3 worm cellular contexts compared by ENCODE assay signal in the genomic region with DNA sequence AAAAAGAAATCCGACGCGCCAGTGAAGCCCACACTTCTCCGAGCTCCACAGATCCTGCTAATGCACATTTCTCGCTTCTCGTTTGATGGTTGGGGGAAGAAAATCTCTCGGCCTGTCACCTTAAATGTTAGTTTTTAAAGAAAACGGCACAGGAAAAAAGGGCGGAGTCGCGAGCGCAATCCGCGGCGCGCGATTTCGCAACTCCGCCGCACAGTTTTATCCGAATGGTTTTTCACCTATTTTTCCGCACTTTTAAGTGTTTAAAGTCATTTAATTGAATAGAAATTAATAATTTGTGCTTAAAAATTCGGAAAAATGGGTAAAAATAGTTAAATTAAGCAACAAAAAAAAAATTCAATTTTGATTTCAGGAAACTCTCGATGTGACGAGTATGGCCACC.
TF ChIP-seq lines count a peak whose summit lies in the region.

No protein-coding gene starts in this region.

TF ChIP-seq in whole organism, L4 larva, 104 proteins besides CTCF, POLR2A, EP300 and RAD21 (continued from another document and continues in another):
- TF ChIP-seq duxl-1 (tag; optimal IDR thresholded peaks at IDR 0.05; lab: Kevin White, UChicago; ENCODE audit: poor library complexity) (no peak), fos-1 (tag; optimal IDR thresholded peaks at IDR 0.05; lab: Kevin White, UChicago) (no peak), ztf-11 (tag; optimal IDR thresholded peaks at IDR 0.05; lab: Kevin White, UChicago) (no peak), T20F7.1 (GFP tag; optimal IDR thresholded peaks at IDR 0.05; lab: Kevin White, UChicago) (no peak), zip-11 (GFP tag; IDR thresholded peaks at IDR 0.05; lab: Robert Waterston, UW) (no peak), hmg-1.1 (GFP tag; IDR thresholded peaks at IDR 0.05; lab: Robert Waterston, UW) (0 out of 2 replicates have a peak, but pooled peaks have one; percentile 15), mes-2 (tag; optimal IDR thresholded peaks at IDR 0.05; lab: Kevin White, UChicago; ENCODE audit: poor library complexity, severe bottlenecking) (peak; percentile 75), egl-43 (GFP tag; IDR thresholded peaks at IDR 0.05; lab: Robert Waterston, UW) (no peak), rbr-2 (tag; optimal IDR thresholded peaks at IDR 0.05; lab: Kevin White, UChicago) (no peak), lin-39 (tag; optimal IDR thresholded peaks at IDR 0.05; lab: Kevin White, UChicago) (no peak), aly-2 (tag; optimal IDR thresholded peaks at IDR 0.05; lab: Kevin White, UChicago) (no peak), ctbp-1 (GFP tag; IDR thresholded peaks at IDR 0.05; lab: Robert Waterston, UW) (no peak), nhr-10 (tag; optimal IDR thresholded peaks at IDR 0.05; lab: Kevin White, UChicago) (no peak), daf-16 (GFP tag; optimal IDR thresholded peaks at IDR 0.05; lab: Kevin White, UChicago) (no peak), daf-16 (tag; optimal IDR thresholded peaks at IDR 0.05; lab: Kevin White, UChicago) (no peak), lin-13 (GFP tag; optimal IDR thresholded peaks at IDR 0.05; lab: Kevin White, UChicago) (no peak), ZK337.2 (GFP tag; IDR thresholded peaks at IDR 0.05; lab: Robert Waterston, UW) (0 out of 2 replicates have a peak, but pooled peaks have one; percentile 18), nhr-111 (GFP tag; optimal IDR thresholded peaks at IDR 0.05; lab: Kevin White, UChicago) (no peak), mdl-1 (tag; optimal IDR thresholded peaks at IDR 0.05; lab: Kevin White, UChicago) (no peak), tag-97 (GFP tag; IDR thresholded peaks at IDR 0.05; lab: Robert Waterston, UW) (no peak), skn-1 (tag; optimal IDR thresholded peaks at IDR 0.05; lab: Kevin White, UChicago) (no peak), pha-4 (GFP tag; IDR thresholded peaks at IDR 0.05; lab: Robert Waterston, UW) (0 out of 2 replicates have a peak, but pooled peaks have one; percentile 22), pha-4 (tag; optimal IDR thresholded peaks at IDR 0.05; lab: Kevin White, UChicago) (no peak), nhr-28 (tag; optimal IDR thresholded peaks at IDR 0.05; lab: Kevin White, UChicago) (no peak), dmd-9 (GFP tag; IDR thresholded peaks at IDR 0.05; lab: Robert Waterston, UW) (no peak), egl-27 (tag; optimal IDR thresholded peaks at IDR 0.05; lab: Kevin White, UChicago) (no peak), F49E8.2 (tag; optimal IDR thresholded peaks at IDR 0.05; lab: Kevin White, UChicago; ENCODE audit: borderline replicate concordance) (no peak), nhr-42 (GFP tag; IDR thresholded peaks at IDR 0.05; lab: Robert Waterston, UW) (no peak), F44E2.7 (GFP tag; IDR thresholded peaks at IDR 0.05; lab: Robert Waterston, UW) (no peak), lim-7 (GFP tag; IDR thresholded peaks at IDR 0.05; lab: Robert Waterston, UW) (no peak), hif-1 (tag; optimal IDR thresholded peaks at IDR 0.05; lab: Kevin White, UChicago) (peak in 1 of 2 experiments; percentile 39), unc-39 (tag; optimal IDR thresholded peaks at IDR 0.05; lab: Kevin White, UChicago) (no peak), attf-4 (tag; optimal IDR thresholded peaks at IDR 0.05; lab: Kevin White, UChicago) (no peak), lsy-2 (tag; optimal IDR thresholded peaks at IDR 0.05; lab: Kevin White, UChicago) (peak in 1 of 2 experiments; percentile 29), ama-1 (optimal IDR thresholded peaks at IDR 0.05; lab: Kevin White, UChicago) (no peak), gei-8 (GFP tag; optimal IDR thresholded peaks at IDR 0.05; lab: Kevin White, UChicago) (no peak), ceh-28 (tag; optimal IDR thresholded peaks at IDR 0.05; lab: Kevin White, UChicago) (no peak), ceh-82 (tag; optimal IDR thresholded peaks at IDR 0.05; lab: Kevin White, UChicago) (no peak), daf-12 (tag; optimal IDR thresholded peaks at IDR 0.05; lab: Kevin White, UChicago) (no peak), F10B5.3 (tag; optimal IDR thresholded peaks at IDR 0.05; lab: Kevin White, UChicago) (no peak), dpl-1 (GFP tag; optimal IDR thresholded peaks at IDR 0.05; lab: Kevin White, UChicago) (peak; percentile 27), set-16 (GFP tag; IDR thresholded peaks at IDR 0.05; lab: Robert Waterston, UW) (peak; percentile 35), Y75B8A.6 (GFP tag; IDR thresholded peaks at IDR 0.05; lab: Robert Waterston, UW) (no peak)

TF ChIP-seq in whole organism, late embryonic, 69 proteins besides CTCF, POLR2A, EP300 and RAD21 (continued from another document):
- peak; percentile 16 for TF ChIP-seq zip-5 (tag; optimal IDR thresholded peaks at IDR 0.05; lab: Kevin White, UChicago)
- TF ChIP-seq ceh-19 (GFP tag; optimal IDR thresholded peaks at IDR 0.05; lab: Kevin White, UChicago), result peak; percentile 49
- no peak for TF ChIP-seq hlh-8 (tag; optimal IDR thresholded peaks at IDR 0.05; lab: Kevin White, UChicago)
- peak; percentile 13 for TF ChIP-seq mec-3 (tag; optimal IDR thresholded peaks at IDR 0.05; lab: Kevin White, UChicago; ENCODE audit: borderline replicate concordance)
- peak; percentile 0 for TF ChIP-seq ceh-24 (tag; optimal IDR thresholded peaks at IDR 0.05; lab: Kevin White, UChicago)
- peak; percentile 39 for TF ChIP-seq ceh-6 (GFP tag; optimal IDR thresholded peaks at IDR 0.05; lab: Kevin White, UChicago)
- peak; percentile 33 for TF ChIP-seq fkh-6 (tag; optimal IDR thresholded peaks at IDR 0.05; lab: Kevin White, UChicago)
- peak; percentile 50 for TF ChIP-seq lin-11 (tag; optimal IDR thresholded peaks at IDR 0.05; lab: Kevin White, UChicago)
- TF ChIP-seq sox-2 (GFP tag; IDR thresholded peaks at IDR 0.05; lab: Robert Waterston, UW), result no peak; the same call in 1 of the 2 replicates
- TF ChIP-seq unc-55 (GFP tag; optimal IDR thresholded peaks at IDR 0.05; lab: Kevin White, UChicago), result no peak
- peak; percentile 62 for TF ChIP-seq ceh-31 (tag; optimal IDR thresholded peaks at IDR 0.05; lab: Kevin White, UChicago)
- peak; percentile 54 for TF ChIP-seq C38D4.7 (GFP tag; optimal IDR thresholded peaks at IDR 0.05; lab: Kevin White, UChicago)
- no peak for TF ChIP-seq nhr-11 (tag; optimal IDR thresholded peaks at IDR 0.05; lab: Kevin White, UChicago)
- TF ChIP-seq elt-2 (tag; optimal IDR thresholded peaks at IDR 0.05; lab: Kevin White, UChicago), result peak; percentile 81
- TF ChIP-seq K09A11.1 (tag; optimal IDR thresholded peaks at IDR 0.05; lab: Kevin White, UChicago; ENCODE audit: insufficient read depth), result peak; percentile 54
- no peak for TF ChIP-seq pax-1 (tag; optimal IDR thresholded peaks at IDR 0.05; lab: Kevin White, UChicago)
- TF ChIP-seq ets-4 (tag; optimal IDR thresholded peaks at IDR 0.05; lab: Kevin White, UChicago), result no peak
- no peak for TF ChIP-seq rnt-1 (tag; optimal IDR thresholded peaks at IDR 0.05; lab: Kevin White, UChicago)
- TF ChIP-seq Y22D7AL.16 (tag; optimal IDR thresholded peaks at IDR 0.05; lab: Kevin White, UChicago), result no peak
- no peak for TF ChIP-seq C08G9.2 (tag; optimal IDR thresholded peaks at IDR 0.05; lab: Kevin White, UChicago)
- no peak for TF ChIP-seq madf-2 (tag; optimal IDR thresholded peaks at IDR 0.05; lab: Kevin White, UChicago)
- no peak for TF ChIP-seq ceh-9 (tag; optimal IDR thresholded peaks at IDR 0.05; lab: Kevin White, UChicago)
- TF ChIP-seq unc-3 (GFP tag; conservative IDR thresholded peaks at IDR 0.05; lab: Robert Waterston, UW), result 0 out of 2 replicates have a peak, but pooled peaks have one; percentile 38
- peak; percentile 55 for TF ChIP-seq unc-3 (tag; optimal IDR thresholded peaks at IDR 0.05; lab: Kevin White, UChicago)
- no peak for TF ChIP-seq ceh-30 (tag; optimal IDR thresholded peaks at IDR 0.05; lab: Kevin White, UChicago)
- no peak for TF ChIP-seq hlh-30 (tag; optimal IDR thresholded peaks at IDR 0.05; lab: Kevin White, UChicago; ENCODE audit: insufficient read depth)
- TF ChIP-seq fax-1 (tag; optimal IDR thresholded peaks at IDR 0.05; lab: Kevin White, UChicago), result peak; percentile 20
- TF ChIP-seq pqm-1 (tag; optimal IDR thresholded peaks at IDR 0.05; lab: Kevin White, UChicago), result no peak
- TF ChIP-seq hlh-15 (tag; optimal IDR thresholded peaks at IDR 0.05; lab: Kevin White, UChicago), result peak; percentile 31
- TF ChIP-seq che-1 (tag; optimal IDR thresholded peaks at IDR 0.05; lab: Kevin White, UChicago), result peak; percentile 70
- TF ChIP-seq ref-2 (tag; optimal IDR thresholded peaks at IDR 0.05; lab: Kevin White, UChicago), result no peak
- TF ChIP-seq pag-3 (tag; optimal IDR thresholded peaks at IDR 0.05; lab: Kevin White, UChicago; ENCODE audit: borderline replicate concordance), result no peak
- TF ChIP-seq pha-4 (tag; optimal IDR thresholded peaks at IDR 0.05; lab: Kevin White, UChicago), result no peak
- no peak for TF ChIP-seq lim-6 (tag; optimal IDR thresholded peaks at IDR 0.05; lab: Kevin White, UChicago)
- TF ChIP-seq syd-9 (tag; optimal IDR thresholded peaks at IDR 0.05; lab: Kevin White, UChicago), result no peak
- TF ChIP-seq odd-2 (tag; optimal IDR thresholded peaks at IDR 0.05; lab: Kevin White, UChicago), result peak; percentile 66
- no peak for TF ChIP-seq fkh-10 (GFP tag; optimal IDR thresholded peaks at IDR 0.05; lab: Kevin White, UChicago)
- peak; percentile 19 for TF ChIP-seq sdc-2 (tag; optimal IDR thresholded peaks at IDR 0.05; lab: Kevin White, UChicago)
- peak; percentile 31 for TF ChIP-seq pat-9 (tag; optimal IDR thresholded peaks at IDR 0.05; lab: Kevin White, UChicago)
- TF ChIP-seq T23F11.4 (GFP tag; optimal IDR thresholded peaks at IDR 0.05; lab: Kevin White, UChicago), result no peak
- TF ChIP-seq gmeb-2 (tag; optimal IDR thresholded peaks at IDR 0.05; lab: Kevin White, UChicago), result peak; percentile 40
- TF ChIP-seq hlh-6 (tag; optimal IDR thresholded peaks at IDR 0.05; lab: Kevin White, UChicago), result no peak
- no peak for TF ChIP-seq ahr-1 (tag; optimal IDR thresholded peaks at IDR 0.05; lab: Kevin White, UChicago)

TF ChIP-seq in whole organism, mixed stage, embryonic, 35 proteins besides CTCF, POLR2A, EP300 and RAD21 (continued from another document):
- no peak for TF ChIP-seq elt-1 (tag; optimal IDR thresholded peaks at IDR 0.05; lab: Kevin White, UChicago; ENCODE audit: borderline replicate concordance, insufficient read depth)
- peak; percentile 28 for TF ChIP-seq sem-2 (GFP tag; optimal IDR thresholded peaks at IDR 0.05; lab: Kevin White, UChicago)
- TF ChIP-seq ztf-11 (tag; optimal IDR thresholded peaks at IDR 0.05; lab: Kevin White, UChicago), result no peak
- TF ChIP-seq zip-8 (tag; optimal IDR thresholded peaks at IDR 0.05; lab: Kevin White, UChicago), result no peak
